Fruit fly (Drosophila melanogaster) whole organism, embryonic: ENCODE data around the gene CG13898.

ENCODE experiments used
- Atf3 ChIP-seq: fragments of 200-800 bp; sonication (Bioruptor generic); optimal IDR thresholded peaks from 3 replicates; lab custom pipeline; 2016; ENCODE audit warnings: missing biosample characterization, missing genetic modification characterization
- Atf6 ChIP-seq: fragments of 200-800 bp; sonication (Bioruptor generic); IDR thresholded peaks from 2 replicates; pipeline ENCODE4 v1.3.6; 2022; ENCODE audit warnings: missing biosample characterization, missing genetic modification characterization
- Bgb ChIP-seq: fragments of 200-800 bp; sonication (Bioruptor generic); IDR thresholded peaks from 2 replicates; pipeline ENCODE4 v1.3.6; 2022; ENCODE audit warnings: missing biosample characterization, missing genetic modification characterization; ENCODE audit not compliant: partially characterized antibody
- CG10565 ChIP-seq: fragments of 200-800 bp; sonication (Bioruptor generic); optimal IDR thresholded peaks from 3 replicates; lab custom pipeline; 2016; ENCODE audit warnings: missing biosample characterization, mild to moderate bottlenecking, missing genetic modification characterization
- CG10959 ChIP-seq: fragments of 200-800 bp; sonication (Bioruptor generic); IDR thresholded peaks from 2 replicates; pipeline ENCODE4 v1.3.6; 2022; ENCODE audit warnings: missing biosample characterization, missing genetic modification characterization
- CG12071 ChIP-seq: fragments of 200-800 bp; sonication (Bioruptor generic); optimal IDR thresholded peaks from 3 replicates; lab custom pipeline; 2018; ENCODE audit warnings: missing biosample characterization, mild to moderate bottlenecking, missing genetic modification characterization
- CG12744 ChIP-seq: fragments of 200-800 bp; sonication (Bioruptor generic); optimal IDR thresholded peaks from 2 replicates; lab custom pipeline; 2016; ENCODE audit warnings: missing biosample characterization, missing genetic modification characterization
- CG12942 ChIP-seq: fragments of 200-800 bp; sonication (Bioruptor generic); optimal IDR thresholded peaks from 3 replicates; lab custom pipeline; 2016; ENCODE audit warnings: missing biosample characterization, missing genetic modification characterization
- CG13287 ChIP-seq: fragments of 200-800 bp; sonication (Bioruptor generic); IDR thresholded peaks from 2 replicates; pipeline ENCODE4 v1.3.6; 2022; ENCODE audit warnings: missing biosample characterization, missing genetic modification characterization; ENCODE audit not compliant: partially characterized antibody
- CG14667 ChIP-seq: fragments of 200-800 bp; sonication (Bioruptor generic); IDR thresholded peaks from 2 replicates; pipeline ENCODE4 v1.3.6; 2022; ENCODE audit warnings: missing biosample characterization, missing genetic modification characterization
- CG14710 ChIP-seq: fragments of 200-800 bp; sonication (Bioruptor generic); optimal IDR thresholded peaks from 3 replicates; lab custom pipeline; 2019; ENCODE audit warnings: missing biosample characterization, mild to moderate bottlenecking, missing genetic modification characterization, moderate library complexity
- CG15073 ChIP-seq: fragments of 200-800 bp; sonication (Bioruptor generic); optimal IDR thresholded peaks from 2 replicates; lab custom pipeline; 2016; ENCODE audit warnings: missing biosample characterization, missing genetic modification characterization
- CG17802 ChIP-seq: fragments of 200-800 bp; sonication (Bioruptor generic); optimal IDR thresholded peaks from 2 replicates; lab custom pipeline; 2018; ENCODE audit warnings: missing biosample characterization, mild to moderate bottlenecking, missing genetic modification characterization, moderate library complexity
- CG32767 ChIP-seq: fragments of 200-800 bp; sonication (Bioruptor generic); IDR thresholded peaks from 2 replicates; pipeline ENCODE4 v1.3.6; 2022; ENCODE audit warnings: missing biosample characterization, missing genetic modification characterization
- CG34376 ChIP-seq: fragments of 200-800 bp; sonication (Bioruptor generic); optimal IDR thresholded peaks from 2 replicates; lab custom pipeline; 2018; ENCODE audit warnings: missing biosample characterization, mild to moderate bottlenecking, missing genetic modification characterization
- CG6175 ChIP-seq: fragments of 200-800 bp; sonication (Bioruptor generic); IDR thresholded peaks from 3 replicates; pipeline ENCODE4 v1.3.6; 2022; ENCODE audit warnings: missing biosample characterization, missing genetic modification characterization
- CG6272 ChIP-seq: fragments of 200-800 bp; sonication (Bioruptor generic); IDR thresholded peaks from 2 replicates; pipeline ENCODE4 v1.3.6; 2022; ENCODE audit warnings: missing biosample characterization, missing genetic modification characterization
- CG6791 ChIP-seq: fragments of 200-800 bp; sonication (Bioruptor generic); IDR thresholded peaks from 3 replicates; pipeline ENCODE4 v1.3.6; 2022; ENCODE audit warnings: missing biosample characterization, missing genetic modification characterization; ENCODE audit not compliant: partially characterized antibody
- CG7556 ChIP-seq: fragments of 200-800 bp; sonication (Bioruptor generic); optimal IDR thresholded peaks from 2 replicates; lab custom pipeline; 2017; ENCODE audit warnings: missing biosample characterization, mild to moderate bottlenecking, missing genetic modification characterization
- H2.0 ChIP-seq: fragments of 200-800 bp; sonication (Bioruptor generic); IDR thresholded peaks from 2 replicates; pipeline ENCODE4 v1.3.6; 2022; ENCODE audit warnings: missing biosample characterization, missing genetic modification characterization
- HmgZ ChIP-seq: fragments of 200-800 bp; sonication (Bioruptor generic); optimal IDR thresholded peaks from 2 replicates; lab custom pipeline; 2018; ENCODE audit warnings: missing biosample characterization, mild to moderate bottlenecking, missing genetic modification characterization
- Hmx ChIP-seq: fragments of 200-800 bp; sonication (Bioruptor generic); optimal IDR thresholded peaks from 2 replicates; lab custom pipeline; 2016; ENCODE audit warnings: missing biosample characterization, missing genetic modification characterization
- Hr39 ChIP-seq: fragments of >200 bp; optimal IDR thresholded peaks from 2 replicates; lab custom pipeline; 2017
- MTF-1 ChIP-seq: fragments of 200-800 bp; sonication (Bioruptor generic); optimal IDR thresholded peaks from 2 replicates; lab custom pipeline; 2018; ENCODE audit warnings: missing biosample characterization, mild to moderate bottlenecking, missing genetic modification characterization, borderline replicate concordance
- Poxn ChIP-seq: fragments of 200-800 bp; sonication (Bioruptor generic); IDR thresholded peaks from 2 replicates; pipeline ENCODE4 v1.3.6; 2022; ENCODE audit warnings: missing biosample characterization, missing genetic modification characterization
- Rfx ChIP-seq: fragments of 200-800 bp; sonication (Bioruptor generic); IDR thresholded peaks from 2 replicates; pipeline ENCODE4 v1.3.6; 2022; ENCODE audit warnings: missing biosample characterization, missing genetic modification characterization
- al ChIP-seq: fragments of 200-800 bp; sonication (Bioruptor generic); IDR thresholded peaks from 2 replicates; pipeline ENCODE4 v1.3.6; 2022; ENCODE audit warnings: missing biosample characterization, missing genetic modification characterization
- ara ChIP-seq: fragments of 200-800 bp; sonication (Bioruptor generic); IDR thresholded peaks from 2 replicates; pipeline ENCODE4 v1.3.6; 2022; ENCODE audit warnings: missing biosample characterization, missing genetic modification characterization
- ash1 ChIP-seq: fragments of 200-800 bp; sonication (Bioruptor generic); optimal IDR thresholded peaks from 2 replicates; lab custom pipeline; 2018; ENCODE audit warnings: missing biosample characterization, mild to moderate bottlenecking, missing genetic modification characterization
- ato ChIP-seq: fragments of 200-800 bp; sonication (Bioruptor generic); IDR thresholded peaks from 2 replicates; pipeline ENCODE4 v1.3.6; 2022; ENCODE audit warnings: missing biosample characterization, missing genetic modification characterization; ENCODE audit not compliant: partially characterized antibody
- en ChIP-seq: fragments of 200-800 bp; sonication (Bioruptor generic); optimal IDR thresholded peaks from 2 replicates; lab custom pipeline; 2016; ENCODE audit warnings: missing biosample characterization, missing genetic modification characterization
- fd3F ChIP-seq: fragments of 200-800 bp; sonication (Bioruptor generic); optimal IDR thresholded peaks from 2 replicates; lab custom pipeline; 2018; ENCODE audit warnings: missing biosample characterization, mild to moderate bottlenecking, missing genetic modification characterization, moderate library complexity
- grn ChIP-seq: fragments of 200-800 bp; sonication (Bioruptor generic); optimal IDR thresholded peaks from 3 replicates; lab custom pipeline; 2017; ENCODE audit warnings: missing biosample characterization, missing genetic modification characterization
- kni ChIP-seq: fragments of 200-800 bp; sonication (Bioruptor generic); optimal IDR thresholded peaks from 3 replicates; lab custom pipeline; 2017; ENCODE audit warnings: mild to moderate bottlenecking, missing biosample characterization, missing genetic modification reagents, missing genetic modification characterization
- lab ChIP-seq: fragments of 200-800 bp; sonication (Bioruptor generic); optimal IDR thresholded peaks from 3 replicates; lab custom pipeline; 2017; ENCODE audit warnings: missing biosample characterization, missing genetic modification characterization, mild to moderate bottlenecking, moderate library complexity, missing genetic modification reagents
- lilli ChIP-seq: fragments of 200-800 bp; sonication (Bioruptor generic); optimal IDR thresholded peaks from 3 replicates; lab custom pipeline; 2016; ENCODE audit warnings: missing biosample characterization, missing genetic modification characterization
- nerfin-1 ChIP-seq: fragments of 200-800 bp; sonication (Bioruptor generic); optimal IDR thresholded peaks from 3 replicates; lab custom pipeline; 2019; ENCODE audit warnings: missing biosample characterization, mild to moderate bottlenecking, missing genetic modification characterization, moderate library complexity
- nerfin-2 ChIP-seq: fragments of 200-800 bp; sonication (Bioruptor generic); IDR thresholded peaks from 2 replicates; pipeline ENCODE4 v1.3.6; 2022; ENCODE audit warnings: missing biosample characterization, missing genetic modification characterization; ENCODE audit not compliant: partially characterized antibody
- nmo ChIP-seq: fragments of 200-800 bp; sonication (Bioruptor generic); optimal IDR thresholded peaks from 2 replicates; lab custom pipeline; 2018; ENCODE audit warnings: missing biosample characterization, mild to moderate bottlenecking, missing genetic modification characterization, moderate library complexity
- pnt ChIP-seq: fragments of 200-800 bp; sonication (Bioruptor generic); optimal IDR thresholded peaks from 3 replicates; lab custom pipeline; 2016; ENCODE audit warnings: missing biosample characterization, missing genetic modification characterization
- prd ChIP-seq, 3 experiments: fragments of >200 bp in 2 of 3; fragments of 200-800 bp in 1 of 3; sonication (Bioruptor generic) in 1 of 3; optimal IDR thresholded peaks in 2 of 3; IDR thresholded peaks in 1 of 3; 2 replicates in 2 of 3; 3 replicates in 1 of 3; pipeline versions ENCODE4 v1.3.6 to Lab custom; 2017 to 2022; ENCODE audit warnings: missing biosample characterization in 1 of 3, missing genetic modification characterization in 1 of 3
- repo ChIP-seq: fragments of 200-800 bp; sonication (Bioruptor generic); optimal IDR thresholded peaks from 2 replicates; lab custom pipeline; 2016; ENCODE audit warnings: missing biosample characterization, missing genetic modification characterization
- scrt ChIP-seq: fragments of 200-800 bp; sonication (Bioruptor generic); optimal IDR thresholded peaks from 2 replicates; lab custom pipeline; 2018; ENCODE audit warnings: missing biosample characterization, mild to moderate bottlenecking, missing genetic modification characterization, moderate library complexity
- sens-2 ChIP-seq: fragments of 200-800 bp; sonication (Bioruptor generic); IDR thresholded peaks from 2 replicates; pipeline ENCODE4 v1.3.6; 2022; ENCODE audit warnings: missing biosample characterization, missing genetic modification characterization
- trh ChIP-seq: fragments of 200-800 bp; sonication (Bioruptor generic); optimal IDR thresholded peaks from 2 replicates; lab custom pipeline; 2016; ENCODE audit warnings: missing biosample characterization, missing genetic modification characterization
- usp ChIP-seq: fragments of >200 bp; optimal IDR thresholded peaks from 2 replicates; lab custom pipeline; 2017; ENCODE audit warnings: missing biosample characterization, missing genetic modification characterization
- vnd ChIP-seq: fragments of 200-800 bp; sonication (Bioruptor generic); IDR thresholded peaks from 3 replicates; pipeline ENCODE4 v1.3.6; 2022; ENCODE audit warnings: missing biosample characterization, missing genetic modification characterization; ENCODE audit not compliant: partially characterized antibody
- wdn ChIP-seq: fragments of 200-800 bp; sonication (Bioruptor generic); IDR thresholded peaks from 2 replicates; pipeline ENCODE4 v1.3.6; 2022; ENCODE audit warnings: missing biosample characterization, missing genetic modification characterization

The CG13898 gene

DNA sequence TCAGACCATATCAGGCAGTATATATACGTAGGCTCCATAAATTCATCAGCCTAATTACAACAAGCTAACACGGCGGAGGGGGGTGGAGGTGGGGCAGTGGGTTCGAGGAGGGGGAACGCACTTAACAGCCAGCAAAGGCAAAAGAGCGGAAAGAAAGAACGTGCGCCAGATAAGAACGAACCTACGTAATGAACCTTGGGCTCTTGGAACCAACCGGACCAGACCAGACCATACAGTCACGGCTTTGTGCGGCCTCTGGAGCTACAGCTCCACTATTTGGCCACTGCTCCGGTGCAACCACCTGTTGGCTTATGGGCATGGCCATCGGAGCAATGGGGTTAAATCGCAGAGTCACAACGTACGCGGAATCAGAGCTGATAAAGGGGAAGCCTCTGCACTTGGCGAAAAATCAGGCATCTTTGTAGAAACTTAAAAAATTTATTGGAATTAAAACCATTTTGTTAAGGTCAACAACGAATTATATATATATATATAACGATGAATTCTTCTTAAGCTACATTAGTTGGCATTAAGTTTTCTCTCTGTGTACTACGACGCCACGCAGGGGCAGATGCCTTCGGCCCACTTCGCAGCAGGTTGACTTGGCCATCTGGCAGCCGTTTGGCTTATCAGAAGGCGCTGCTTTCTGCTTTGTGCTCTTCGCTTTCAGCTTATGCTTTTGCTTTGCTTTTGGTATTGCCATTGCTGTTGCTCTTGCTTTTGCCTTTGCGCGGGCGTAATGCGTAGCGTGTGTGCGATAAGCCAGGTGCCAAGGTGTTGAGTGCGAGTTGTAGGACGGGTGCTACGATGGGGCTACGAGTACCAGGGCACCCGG, 22.8 kb downstream of the CG13898 start (continued):
- TF ChIP-seq Atf6 (GFP tag; lab: Robert Waterston, UW), result peak; percentile 98
- no peak for TF ChIP-seq prd (optimal IDR thresholded peaks at IDR 0.05; lab: Kevin White, UChicago)
- TF ChIP-seq prd (GFP tag; IDR thresholded peaks at IDR 0.05; lab: Robert Waterston, UW), result peak; percentile 97
- TF ChIP-seq nmo (GFP tag; lab: Kevin White, UChicago), result peak; percentile 93
- peak; percentile 72 for TF ChIP-seq scrt (GFP tag; lab: Kevin White, UChicago)
- peak; percentile 93 for TF ChIP-seq CG6272 (GFP tag; lab: Robert Waterston, UW)
- TF ChIP-seq H2.0 (GFP tag; lab: Robert Waterston, UW), result peak; percentile 96
- TF ChIP-seq lab (GFP tag; lab: Kevin White, UChicago), result peak; percentile 94
- no peak for TF ChIP-seq ato (GFP tag; lab: Robert Waterston, UW)
- peak; percentile 50 for TF ChIP-seq CG34376 (GFP tag; lab: Kevin White, UChicago)
- peak; percentile 98 for TF ChIP-seq Rfx (GFP tag; lab: Robert Waterston, UW)
- TF ChIP-seq wdn, result peak; percentile 96
- TF ChIP-seq usp, result no peak
- TF ChIP-seq CG10959, result peak; percentile 84
- peak; percentile 58; the same call in 2 of the 3 replicates for TF ChIP-seq vnd (GFP tag; lab: Robert Waterston, UW)
- peak; percentile 95 for TF ChIP-seq CG7556 (GFP tag; lab: Kevin White, UChicago)
- peak; percentile 92 for TF ChIP-seq lilli
- peak; percentile 67 for TF ChIP-seq Hmx (GFP tag; lab: Kevin White, UChicago)
- TF ChIP-seq CG14710 (tag; lab: Kevin White, UChicago), result peak; percentile 74
- peak; percentile 65 for TF ChIP-seq nerfin-1 (tag; lab: Kevin White, UChicago)
- peak; percentile 96 for TF ChIP-seq ara (GFP tag; lab: Robert Waterston, UW)
- TF ChIP-seq CG6175 (GFP tag; lab: Robert Waterston, UW), result peak; percentile 90
- peak; percentile 12 for TF ChIP-seq MTF-1 (GFP tag; lab: Kevin White, UChicago)
- peak; percentile 93 for TF ChIP-seq CG32767 (GFP tag; lab: Robert Waterston, UW)
- peak; percentile 91 for TF ChIP-seq fd3F (GFP tag; lab: Kevin White, UChicago)
- TF ChIP-seq CG10565, result peak; percentile 51
- peak; percentile 60 for TF ChIP-seq CG17802
- TF ChIP-seq CG12744 (GFP tag; lab: Kevin White, UChicago), result peak; percentile 70
- TF ChIP-seq CG6791 (GFP tag; lab: Robert Waterston, UW), result no peak
- TF ChIP-seq al (GFP tag; lab: Robert Waterston, UW), result peak; percentile 96
- TF ChIP-seq CG13287 (GFP tag; lab: Robert Waterston, UW), result no peak
- TF ChIP-seq grn, result peak; percentile 50
- TF ChIP-seq Bgb (GFP tag; lab: Robert Waterston, UW), result peak; percentile 24; the same call in 1 of the 2 replicates
- TF ChIP-seq trh (GFP tag; lab: Kevin White, UChicago), result peak; percentile 88
- no peak for TF ChIP-seq nerfin-2 (GFP tag; lab: Robert Waterston, UW)
- peak; percentile 93 for TF ChIP-seq sens-2 (GFP tag; lab: Robert Waterston, UW)
- peak; percentile 94 for TF ChIP-seq CG14667 (GFP tag; lab: Robert Waterston, UW)
- TF ChIP-seq pnt (GFP tag; lab: Kevin White, UChicago), result peak; percentile 76
- no peak for TF ChIP-seq Hr39 (lab: Kevin White, UChicago)
- peak; percentile 61 for TF ChIP-seq CG12071 (GFP tag; lab: Kevin White, UChicago)
- TF ChIP-seq CG12942 (GFP tag; lab: Kevin White, UChicago), result peak; percentile 92
- TF ChIP-seq en (GFP tag; lab: Kevin White, UChicago), result peak; percentile 32
- no peak for TF ChIP-seq ash1 (GFP tag; lab: Kevin White, UChicago)
- TF ChIP-seq Poxn (GFP tag; lab: Robert Waterston, UW), result peak; percentile 89
- TF ChIP-seq HmgZ (tag; lab: Kevin White, UChicago), result peak; percentile 89
- TF ChIP-seq repo (GFP tag; lab: Kevin White, UChicago), result no peak
- peak; percentile 55 for TF ChIP-seq CG15073
- peak; percentile 50 for TF ChIP-seq kni
- TF ChIP-seq Atf3 (GFP tag; lab: Kevin White, UChicago), result peak; percentile 49
